Fruit fly (Drosophila melanogaster) whole organism, embryonic: ENCODE measurements around the gene MICAL-like.
A peak's percentile ranks its signal among the peaks of the same experiment; 100 is the strongest.

ENCODE experiments used
- CG10979 ChIP-seq: fragments of 200-800 bp; sonication (Bioruptor generic); optimal IDR thresholded peaks from 2 replicates; lab custom pipeline; 2018; ENCODE audit warnings: missing biosample characterization, mild to moderate bottlenecking, missing genetic modification characterization, moderate library complexity
- CG12236 ChIP-seq: fragments of 200-800 bp; sonication (Bioruptor generic); optimal IDR thresholded peaks from 2 replicates; lab custom pipeline; 2016; ENCODE audit warnings: missing biosample characterization, missing genetic modification characterization
- CG12659 ChIP-seq: fragments of 200-800 bp; sonication (Bioruptor generic); optimal IDR thresholded peaks from 3 replicates; lab custom pipeline; 2017; ENCODE audit warnings: mild to moderate bottlenecking, missing biosample characterization, missing genetic modification reagents, missing genetic modification characterization
- CG12942 ChIP-seq: fragments of 200-800 bp; sonication (Bioruptor generic); optimal IDR thresholded peaks from 3 replicates; lab custom pipeline; 2016; ENCODE audit warnings: missing biosample characterization, missing genetic modification characterization
- CG13296 ChIP-seq: fragments of 200-800 bp; sonication (Bioruptor generic); optimal IDR thresholded peaks from 3 replicates; lab custom pipeline; 2018; ENCODE audit warnings: missing biosample characterization, mild to moderate bottlenecking, missing genetic modification characterization
- CG17361 ChIP-seq: fragments of 200-800 bp; sonication (Bioruptor generic); IDR thresholded peaks from 3 replicates; pipeline ENCODE4 v1.3.6; 2022; ENCODE audit warnings: missing biosample characterization, missing genetic modification characterization
- CG3065 ChIP-seq: fragments of 200-800 bp; sonication (Bioruptor generic); optimal IDR thresholded peaks from 2 replicates; lab custom pipeline; 2016; ENCODE audit warnings: missing biosample characterization, missing genetic modification characterization
- CG33557 ChIP-seq: fragments of 200-800 bp; sonication (Bioruptor generic); optimal IDR thresholded peaks from 2 replicates; lab custom pipeline; 2019; ENCODE audit warnings: missing biosample characterization, mild to moderate bottlenecking, missing genetic modification characterization, moderate library complexity
- CG3838 ChIP-seq: fragments of 200-800 bp; sonication (Bioruptor generic); optimal IDR thresholded peaks from 3 replicates; lab custom pipeline; 2016; ENCODE audit warnings: missing biosample characterization, missing genetic modification characterization
- CG4424 ChIP-seq: fragments of 200-800 bp; sonication (Bioruptor generic); optimal IDR thresholded peaks from 3 replicates; lab custom pipeline; 2016; ENCODE audit warnings: missing biosample characterization, missing genetic modification characterization
- CG6765 ChIP-seq: fragments of 200-800 bp; sonication (Bioruptor generic); optimal IDR thresholded peaks from 3 replicates; lab custom pipeline; 2017; ENCODE audit warnings: missing biosample characterization, mild to moderate bottlenecking, missing genetic modification characterization
- CG6791 ChIP-seq: fragments of 200-800 bp; sonication (Bioruptor generic); IDR thresholded peaks from 3 replicates; pipeline ENCODE4 v1.3.6; 2022; ENCODE audit warnings: missing biosample characterization, missing genetic modification characterization; ENCODE audit not compliant: partially characterized antibody
- CG7987 ChIP-seq: fragments of 200-800 bp; sonication (Bioruptor generic); optimal IDR thresholded peaks from 2 replicates; lab custom pipeline; 2018; ENCODE audit warnings: missing biosample characterization, mild to moderate bottlenecking, missing genetic modification characterization, moderate library complexity
- D ChIP-seq, 2 experiments: fragments of 200-800 bp in 1 of 2; fragments of >200 bp in 1 of 2; sonication (Bioruptor generic) in 1 of 2; optimal IDR thresholded peaks; 2 replicates in 1 of 2; 3 replicates in 1 of 2; lab custom pipeline; 2017; ENCODE audit warnings: mild to moderate bottlenecking in 1 of 2, missing biosample characterization in 1 of 2, missing genetic modification characterization in 1 of 2, missing genetic modification reagents in 1 of 2
- D19A ChIP-seq: fragments of 200-800 bp; optimal IDR thresholded peaks from 3 replicates; lab custom pipeline; 2019; ENCODE audit warnings: missing biosample characterization, mild to moderate bottlenecking, missing genetic modification characterization, moderate library complexity
- Dip3 ChIP-seq: fragments of 200-800 bp; sonication (Bioruptor generic); optimal IDR thresholded peaks from 3 replicates; lab custom pipeline; 2016; ENCODE audit warnings: missing biosample characterization, missing genetic modification characterization
- Drgx ChIP-seq: fragments of 200-800 bp; sonication (Bioruptor generic); IDR thresholded peaks from 2 replicates; pipeline ENCODE4 v1.3.6; 2022; ENCODE audit warnings: missing biosample characterization, missing genetic modification characterization
- Fer3 ChIP-seq: fragments of 200-800 bp; sonication (Bioruptor generic); optimal IDR thresholded peaks from 2 replicates; lab custom pipeline; 2018; ENCODE audit warnings: missing biosample characterization, mild to moderate bottlenecking, missing genetic modification characterization, moderate library complexity
- HLH4C ChIP-seq: fragments of 200-800 bp; sonication (Bioruptor generic); IDR thresholded peaks from 3 replicates; pipeline ENCODE4 v1.3.6; 2022; ENCODE audit warnings: missing biosample characterization, missing genetic modification characterization; ENCODE audit not compliant: partially characterized antibody
- HmgZ ChIP-seq: fragments of 200-800 bp; sonication (Bioruptor generic); optimal IDR thresholded peaks from 2 replicates; lab custom pipeline; 2018; ENCODE audit warnings: missing biosample characterization, mild to moderate bottlenecking, missing genetic modification characterization
- Mad ChIP-seq: fragments of 200-800 bp; sonication (Bioruptor generic); optimal IDR thresholded peaks from 2 replicates; lab custom pipeline; 2016; ENCODE audit warnings: missing biosample characterization, missing genetic modification characterization
- Myb ChIP-seq: fragments of 200-800 bp; sonication (Bioruptor generic); optimal IDR thresholded peaks from 2 replicates; lab custom pipeline; 2016; ENCODE audit warnings: missing biosample characterization, missing genetic modification characterization
- Nf-YC ChIP-seq: fragments of 200-800 bp; optimal IDR thresholded peaks from 3 replicates; lab custom pipeline; 2019; ENCODE audit warnings: missing biosample characterization, mild to moderate bottlenecking, missing genetic modification characterization, moderate library complexity
- ac ChIP-seq: fragments of 200-800 bp; sonication (Bioruptor generic); optimal IDR thresholded peaks from 3 replicates; lab custom pipeline; 2017; ENCODE audit warnings: missing biosample characterization, mild to moderate bottlenecking, missing genetic modification characterization
- al ChIP-seq: fragments of 200-800 bp; sonication (Bioruptor generic); IDR thresholded peaks from 2 replicates; pipeline ENCODE4 v1.3.6; 2022; ENCODE audit warnings: missing biosample characterization, missing genetic modification characterization
- amos ChIP-seq: fragments of 200-800 bp; sonication (Bioruptor generic); IDR thresholded peaks from 2 replicates; pipeline ENCODE4 v1.3.6; 2022; ENCODE audit warnings: missing biosample characterization, missing genetic modification characterization; ENCODE audit not compliant: partially characterized antibody
- aop ChIP-seq: fragments of 200-800 bp; sonication (Bioruptor generic); IDR thresholded peaks from 2 replicates; pipeline ENCODE4 v1.3.6; 2022; ENCODE audit warnings: missing biosample characterization, missing genetic modification characterization
- ap ChIP-seq: fragments of 200-800 bp; sonication (Bioruptor generic); IDR thresholded peaks from 2 replicates; pipeline ENCODE4 v1.3.6; 2022; ENCODE audit warnings: missing biosample characterization, missing genetic modification characterization
- bab2 ChIP-seq: fragments of 200-800 bp; sonication (Bioruptor generic); optimal IDR thresholded peaks from 2 replicates; lab custom pipeline; 2016; ENCODE audit warnings: missing biosample characterization, missing genetic modification characterization
- bcd ChIP-seq: fragments of 200-800 bp; sonication (Bioruptor generic); optimal IDR thresholded peaks from 2 replicates; lab custom pipeline; 2017; ENCODE audit warnings: missing biosample characterization, mild to moderate bottlenecking, missing genetic modification characterization
- br ChIP-seq: fragments of >200 bp; optimal IDR thresholded peaks from 2 replicates; lab custom pipeline; 2017
- chn ChIP-seq: fragments of 200-800 bp; sonication (Bioruptor generic); optimal IDR thresholded peaks from 2 replicates; lab custom pipeline; 2016; ENCODE audit warnings: missing biosample characterization, missing genetic modification characterization
- dpn ChIP-seq, 2 experiments: fragments of 200-800 bp; sonication (Bioruptor generic); optimal IDR thresholded peaks; 3 replicates each; lab custom pipeline; 2016; ENCODE audit warnings: missing biosample characterization in 2 of 2, missing genetic modification characterization in 2 of 2
- dysf ChIP-seq: fragments of 200-800 bp; sonication (Bioruptor generic); IDR thresholded peaks from 3 replicates; pipeline ENCODE4 v1.3.6; 2022; ENCODE audit warnings: missing biosample characterization, missing genetic modification characterization
- gem ChIP-seq: fragments of 200-800 bp; sonication (Bioruptor generic); optimal IDR thresholded peaks from 2 replicates; lab custom pipeline; 2019; ENCODE audit warnings: missing biosample characterization, mild to moderate bottlenecking, missing genetic modification characterization, moderate library complexity
- gro ChIP-seq: fragments of 200-800 bp; sonication (Bioruptor generic); optimal IDR thresholded peaks from 2 replicates; lab custom pipeline; 2016; ENCODE audit warnings: missing biosample characterization, missing genetic modification characterization
- her ChIP-seq: fragments of 200-800 bp; sonication (Bioruptor generic); optimal IDR thresholded peaks from 2 replicates; lab custom pipeline; 2016; ENCODE audit warnings: missing biosample characterization, missing genetic modification characterization
- jigr1 ChIP-seq: fragments of 200-800 bp; sonication (Bioruptor generic); IDR thresholded peaks from 3 replicates; pipeline ENCODE4 v1.3.6; 2022; ENCODE audit warnings: missing biosample characterization, missing genetic modification characterization
- kay ChIP-seq: fragments of 200-800 bp; sonication (Bioruptor generic); optimal IDR thresholded peaks from 2 replicates; lab custom pipeline; 2016; ENCODE audit warnings: missing biosample characterization, missing genetic modification characterization
- peb ChIP-seq: fragments of 200-800 bp; sonication (Bioruptor generic); IDR thresholded peaks from 2 replicates; pipeline ENCODE4 v1.3.6; 2022; ENCODE audit warnings: missing biosample characterization, missing genetic modification characterization
- psq ChIP-seq: fragments of 200-800 bp; sonication (Bioruptor generic); optimal IDR thresholded peaks from 2 replicates; lab custom pipeline; 2017; ENCODE audit warnings: missing biosample characterization, missing genetic modification characterization
- repo ChIP-seq: fragments of 200-800 bp; sonication (Bioruptor generic); optimal IDR thresholded peaks from 2 replicates; lab custom pipeline; 2016; ENCODE audit warnings: missing biosample characterization, missing genetic modification characterization
- scrt ChIP-seq: fragments of 200-800 bp; sonication (Bioruptor generic); optimal IDR thresholded peaks from 2 replicates; lab custom pipeline; 2018; ENCODE audit warnings: missing biosample characterization, mild to moderate bottlenecking, missing genetic modification characterization, moderate library complexity
- ssp ChIP-seq: fragments of 200-800 bp; sonication (Bioruptor generic); IDR thresholded peaks from 2 replicates; pipeline ENCODE4 v1.3.6; 2022; ENCODE audit warnings: missing biosample characterization, missing genetic modification characterization
- tgo ChIP-seq: fragments of 200-800 bp; sonication (Bioruptor generic); IDR thresholded peaks from 3 replicates; pipeline ENCODE4 v1.3.6; 2022; ENCODE audit warnings: missing biosample characterization, missing genetic modification characterization
- tio ChIP-seq: fragments of 200-800 bp; sonication (Bioruptor generic); optimal IDR thresholded peaks from 2 replicates; lab custom pipeline; 2017; ENCODE audit warnings: missing biosample characterization, missing genetic modification characterization, inconsistent platforms
- tll ChIP-seq, 2 experiments: fragments of 200-800 bp in 1 of 2; fragments of >200 bp in 1 of 2; sonication (Bioruptor generic) in 1 of 2; optimal IDR thresholded peaks; 2 replicates each; lab custom pipeline; 2017 to 2019; ENCODE audit warnings: missing biosample characterization in 2 of 2, missing genetic modification characterization in 2 of 2, mild to moderate bottlenecking in 1 of 2, moderate library complexity in 1 of 2
- zen2 ChIP-seq: fragments of 200-800 bp; sonication (Bioruptor generic); IDR thresholded peaks from 3 replicates; pipeline ENCODE4 v1.3.6; 2022; ENCODE audit warnings: missing biosample characterization, missing genetic modification characterization; ENCODE audit not compliant: partially characterized antibody

MICAL-like gene

DNA sequence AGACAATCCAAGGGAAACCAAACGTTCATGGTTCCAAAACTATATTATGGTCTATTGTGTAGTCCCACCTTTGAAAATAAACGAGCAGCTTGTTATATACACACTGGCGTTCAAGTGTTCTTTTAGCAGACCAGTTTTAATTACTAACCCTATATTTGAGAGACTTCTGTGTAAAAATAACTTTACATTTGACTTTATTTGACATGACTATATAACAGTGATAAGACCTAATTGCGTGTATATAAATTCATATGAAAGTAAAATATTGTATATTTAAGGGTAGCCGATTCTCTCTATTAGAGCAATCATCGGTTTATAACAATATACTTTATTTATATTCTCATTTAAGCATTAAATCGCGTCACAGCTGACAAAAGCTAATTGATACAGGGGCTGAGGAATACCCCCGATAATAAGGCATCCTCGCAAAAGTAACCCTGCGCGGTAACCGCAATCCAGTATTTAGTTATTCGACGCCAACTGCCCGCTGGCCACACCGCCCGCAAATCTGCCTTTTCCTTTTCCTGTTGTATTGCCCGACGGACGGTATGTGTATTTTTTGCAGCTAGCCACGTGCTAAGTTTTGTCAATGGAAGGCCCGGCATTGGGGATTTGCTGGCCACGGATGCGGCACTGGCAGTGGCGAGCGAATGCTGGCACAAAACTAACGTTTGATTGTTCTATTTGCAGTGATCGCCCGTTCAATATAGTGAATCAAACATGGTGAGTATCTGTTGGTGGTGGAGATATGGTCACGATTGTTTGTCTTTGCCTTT is 26.3 kb upstream of the MICAL-like start, which contains the start of gene RpS4 (continued):
- TF ChIP-seq D19A (tag; lab: Kevin White, UChicago) (peak; percentile 43), zen2 (no peak), tgo (GFP tag; lab: Robert Waterston, UW) (peak; percentile 78), al (GFP tag; lab: Robert Waterston, UW) (peak; percentile 67), ap (GFP tag; lab: Robert Waterston, UW) (peak; percentile 69), HmgZ (tag; lab: Kevin White, UChicago) (peak; percentile 92), gem (tag; lab: Kevin White, UChicago) (peak; percentile 50), her (GFP tag; lab: Kevin White, UChicago) (peak; percentile 93), Drgx (GFP tag; lab: Robert Waterston, UW) (peak; percentile 49), dpn (GFP tag; optimal IDR thresholded peaks at IDR 0.05; lab: Kevin White, UChicago) (peak; percentile 53 to 85), CG6791 (GFP tag; lab: Robert Waterston, UW) (0 out of 3 replicates have a peak, but pooled peaks have one; percentile 38), Nf-YC (tag; lab: Kevin White, UChicago) (peak; percentile 70), CG7987 (GFP tag; lab: Kevin White, UChicago) (peak; percentile 99), jigr1 (GFP tag; lab: Robert Waterston, UW) (peak; percentile 63; the same call in 1 of the 3 replicates), Fer3 (tag; lab: Kevin White, UChicago) (peak; percentile 89), ac (GFP tag; lab: Kevin White, UChicago) (peak; percentile 92), bcd (GFP tag; lab: Kevin White, UChicago) (peak; percentile 95), bab2 (GFP tag; lab: Kevin White, UChicago) (peak; percentile 63), peb (peak; percentile 48; the same call in 1 of the 2 replicates), D (optimal IDR thresholded peaks at IDR 0.05; lab: Kevin White, UChicago) (no peak), D (GFP tag; optimal IDR thresholded peaks at IDR 0.05; lab: Kevin White, UChicago) (peak; percentile 78), dysf (GFP tag; lab: Robert Waterston, UW) (peak; percentile 78), CG3065 (GFP tag; lab: Kevin White, UChicago) (peak; percentile 49), Dip3 (peak; percentile 75), CG33557 (GFP tag; lab: Kevin White, UChicago) (peak; percentile 90), CG3838 (GFP tag; lab: Kevin White, UChicago) (peak; percentile 30), psq (peak; percentile 64), CG12659 (peak; percentile 95), scrt (GFP tag; lab: Kevin White, UChicago) (peak; percentile 92), Mad (GFP tag; lab: Kevin White, UChicago) (peak; percentile 82), CG12236 (GFP tag; lab: Kevin White, UChicago) (peak; percentile 82), aop (GFP tag; lab: Robert Waterston, UW) (no peak), repo (peak; percentile 81), amos (peak; percentile 58), chn (GFP tag; lab: Kevin White, UChicago) (peak; percentile 79), ssp (GFP tag; lab: Robert Waterston, UW) (peak; percentile 91), gro (GFP tag; lab: Kevin White, UChicago) (peak; percentile 93), br (lab: Kevin White, UChicago) (no peak), CG10979 (tag; lab: Kevin White, UChicago) (peak; percentile 73), CG6765 (GFP tag; lab: Kevin White, UChicago) (peak; percentile 99), CG13296 (peak; percentile 96), tio (GFP tag; lab: Kevin White, UChicago) (no peak), CG4424 (GFP tag; lab: Kevin White, UChicago) (peak; percentile 80), kay (GFP tag; lab: Kevin White, UChicago) (peak; percentile 39), Myb (GFP tag; lab: Kevin White, UChicago) (peak; percentile 60), HLH4C (GFP tag; lab: Robert Waterston, UW) (peak; percentile 35; the same call in 1 of the 3 replicates), CG12942 (GFP tag; lab: Kevin White, UChicago) (peak; percentile 54), tll (GFP tag; optimal IDR thresholded peaks at IDR 0.05; lab: Kevin White, UChicago) (peak; percentile 32 to 33), CG17361 (GFP tag; lab: Robert Waterston, UW) (peak; percentile 89)
